Fruit fly (Drosophila melanogaster) whole organism, embryonic: Measurements from ENCODE around the gene P5CDh1.
A peak's percentile ranks its signal among the peaks of the same experiment; 100 is the strongest.

Experiments used
- Antp ChIP-seq: fragments of 200-800 bp; sonication (Bioruptor generic); optimal IDR thresholded peaks from 3 replicates; lab custom pipeline; 2016; ENCODE audit warnings: missing biosample characterization, missing genetic modification characterization
- Bdp1 ChIP-seq: fragments of 200-800 bp; sonication (Bioruptor generic); optimal IDR thresholded peaks from 3 replicates; lab custom pipeline; 2016; ENCODE audit warnings: missing biosample characterization, missing genetic modification characterization
- CG10431 ChIP-seq: fragments of 200-800 bp; sonication (Bioruptor generic); optimal IDR thresholded peaks from 3 replicates; lab custom pipeline; 2018; ENCODE audit warnings: missing biosample characterization, mild to moderate bottlenecking, missing genetic modification characterization
- CG11398 ChIP-seq: fragments of 200-800 bp; sonication (Bioruptor generic); optimal IDR thresholded peaks from 2 replicates; lab custom pipeline; 2016; ENCODE audit warnings: missing biosample characterization, missing genetic modification characterization
- CG11456 ChIP-seq: fragments of 200-800 bp; sonication (Bioruptor generic); IDR thresholded peaks from 3 replicates; pipeline ENCODE4 v1.3.6; 2022; ENCODE audit warnings: missing biosample characterization, missing genetic modification characterization
- CG12236 ChIP-seq: fragments of 200-800 bp; sonication (Bioruptor generic); optimal IDR thresholded peaks from 2 replicates; lab custom pipeline; 2016; ENCODE audit warnings: missing biosample characterization, missing genetic modification characterization
- CG12299 ChIP-seq: fragments of 200-800 bp; sonication (Bioruptor generic); optimal IDR thresholded peaks from 2 replicates; lab custom pipeline; 2018; ENCODE audit warnings: missing biosample characterization, mild to moderate bottlenecking, missing genetic modification characterization
- CG14667 ChIP-seq: fragments of 200-800 bp; sonication (Bioruptor generic); IDR thresholded peaks from 2 replicates; pipeline ENCODE4 v1.3.6; 2022; ENCODE audit warnings: missing biosample characterization, missing genetic modification characterization
- CG15011 ChIP-seq: fragments of 200-800 bp; sonication (Bioruptor generic); optimal IDR thresholded peaks from 3 replicates; lab custom pipeline; 2018; ENCODE audit warnings: missing biosample characterization, mild to moderate bottlenecking, missing genetic modification characterization
- CG16863 ChIP-seq: fragments of 200-800 bp; sonication (Bioruptor generic); optimal IDR thresholded peaks from 3 replicates; lab custom pipeline; 2016; ENCODE audit warnings: missing biosample characterization, missing genetic modification characterization
- CG31441 ChIP-seq: fragments of 200-800 bp; sonication (Bioruptor generic); IDR thresholded peaks from 2 replicates; pipeline ENCODE4 v1.3.6; 2022; ENCODE audit warnings: missing biosample characterization, missing genetic modification characterization
- CG32772 ChIP-seq: fragments of 200-800 bp; sonication (Bioruptor generic); IDR thresholded peaks from 2 replicates; pipeline ENCODE4 v1.3.6; 2022; ENCODE audit warnings: missing biosample characterization, missing genetic modification characterization
- CG34224 ChIP-seq: fragments of 200-800 bp; sonication (Bioruptor generic); IDR thresholded peaks from 3 replicates; pipeline ENCODE4 v1.3.6; 2022; ENCODE audit warnings: missing biosample characterization, missing genetic modification characterization; ENCODE audit not compliant: partially characterized antibody
- CG4424 ChIP-seq: fragments of 200-800 bp; sonication (Bioruptor generic); optimal IDR thresholded peaks from 3 replicates; lab custom pipeline; 2016; ENCODE audit warnings: missing biosample characterization, missing genetic modification characterization
- CG6254 ChIP-seq: fragments of 200-800 bp; sonication (Bioruptor generic); optimal IDR thresholded peaks from 3 replicates; lab custom pipeline; 2017; ENCODE audit warnings: mild to moderate bottlenecking, missing biosample characterization, missing genetic modification reagents, missing genetic modification characterization
- CG7928 ChIP-seq: fragments of 200-800 bp; sonication (Bioruptor generic); optimal IDR thresholded peaks from 2 replicates; lab custom pipeline; 2017; ENCODE audit warnings: missing biosample characterization, mild to moderate bottlenecking, missing genetic modification characterization
- CG7987 ChIP-seq: fragments of 200-800 bp; sonication (Bioruptor generic); optimal IDR thresholded peaks from 2 replicates; lab custom pipeline; 2018; ENCODE audit warnings: missing biosample characterization, mild to moderate bottlenecking, missing genetic modification characterization, moderate library complexity
- CHES-1-like ChIP-seq: fragments of 200-800 bp; sonication (Bioruptor generic); optimal IDR thresholded peaks from 2 replicates; lab custom pipeline; 2016; ENCODE audit warnings: missing biosample characterization, missing genetic modification characterization
- Camta ChIP-seq: fragments of 200-800 bp; sonication (Bioruptor generic); optimal IDR thresholded peaks from 2 replicates; lab custom pipeline; 2016; ENCODE audit warnings: missing biosample characterization, missing genetic modification characterization
- CrebB ChIP-seq: fragments of 200-800 bp; sonication (Bioruptor generic); optimal IDR thresholded peaks from 3 replicates; lab custom pipeline; 2018; ENCODE audit warnings: missing biosample characterization, mild to moderate bottlenecking, missing genetic modification characterization
- Doc2 ChIP-seq: fragments of 200-800 bp; sonication (Bioruptor generic); IDR thresholded peaks from 2 replicates; pipeline ENCODE4 v1.3.6; 2022; ENCODE audit warnings: missing biosample characterization, missing genetic modification characterization
- H2.0 ChIP-seq: fragments of 200-800 bp; sonication (Bioruptor generic); IDR thresholded peaks from 2 replicates; pipeline ENCODE4 v1.3.6; 2022; ENCODE audit warnings: missing biosample characterization, missing genetic modification characterization
- HmgD ChIP-seq: fragments of 200-800 bp; sonication (Bioruptor generic); optimal IDR thresholded peaks from 3 replicates; lab custom pipeline; 2016; ENCODE audit warnings: missing biosample characterization, missing genetic modification characterization
- Max ChIP-seq: fragments of 200-800 bp; sonication (Bioruptor generic); optimal IDR thresholded peaks from 2 replicates; lab custom pipeline; 2016; ENCODE audit warnings: missing biosample characterization, mild to moderate bottlenecking, missing genetic modification characterization
- Med ChIP-seq: fragments of 200-800 bp; sonication (Bioruptor generic); peaks from one replicate; lab custom pipeline; 2016; ENCODE audit warnings: missing biosample characterization, missing genetic modification characterization, mild to moderate bottlenecking, inconsistent platforms, moderate library complexity
- NfI ChIP-seq: fragments of 200-800 bp; sonication (Bioruptor generic); optimal IDR thresholded peaks from 3 replicates; lab custom pipeline; 2018; ENCODE audit warnings: missing biosample characterization, mild to moderate bottlenecking, missing genetic modification characterization, moderate library complexity
- Poxn ChIP-seq: fragments of 200-800 bp; sonication (Bioruptor generic); IDR thresholded peaks from 2 replicates; pipeline ENCODE4 v1.3.6; 2022; ENCODE audit warnings: missing biosample characterization, missing genetic modification characterization
- Sox100B ChIP-seq: fragments of 200-800 bp; sonication (Bioruptor generic); optimal IDR thresholded peaks from 3 replicates; lab custom pipeline; 2018; ENCODE audit warnings: missing biosample characterization, mild to moderate bottlenecking, missing genetic modification characterization
- Trl ChIP-seq, 3 experiments: fragments of >200 bp in 2 of 3; fragments of 200-800 bp in 1 of 3; sonication (Bioruptor generic) in 1 of 3; optimal IDR thresholded peaks; 2 replicates in 1 of 3; 3 replicates in 2 of 3; lab custom pipeline; 2016 to 2017; ENCODE audit warnings: missing biosample characterization in 1 of 3, missing genetic modification characterization in 1 of 3
- bbx ChIP-seq: fragments of 200-800 bp; sonication (Bioruptor generic); IDR thresholded peaks from 2 replicates; pipeline ENCODE4 v1.3.6; 2022; ENCODE audit warnings: missing biosample characterization, missing genetic modification characterization; ENCODE audit not compliant: partially characterized antibody
- btn ChIP-seq: fragments of 200-800 bp; sonication (Bioruptor generic); optimal IDR thresholded peaks from 2 replicates; lab custom pipeline; 2016; ENCODE audit warnings: missing biosample characterization, missing genetic modification characterization
- cwo ChIP-seq: fragments of 200-800 bp; sonication (Bioruptor generic); optimal IDR thresholded peaks from 3 replicates; lab custom pipeline; 2017; ENCODE audit warnings: missing biosample characterization, missing genetic modification characterization, mild to moderate bottlenecking, moderate library complexity, missing genetic modification reagents
- dmrt99B ChIP-seq: fragments of 200-800 bp; sonication (Bioruptor generic); optimal IDR thresholded peaks from 2 replicates; lab custom pipeline; 2018; ENCODE audit warnings: missing biosample characterization, mild to moderate bottlenecking, missing genetic modification characterization, moderate library complexity
- insv ChIP-seq, 2 experiments: fragments of 200-800 bp; sonication (Bioruptor generic); optimal IDR thresholded peaks; 3 replicates each; lab custom pipeline; 2016 to 2018; ENCODE audit warnings: missing biosample characterization in 2 of 2, missing genetic modification characterization in 2 of 2
- klu ChIP-seq: fragments of 200-800 bp; sonication (Bioruptor generic); IDR thresholded peaks from 2 replicates; pipeline ENCODE4 v1.3.6; 2022; ENCODE audit warnings: missing biosample characterization, missing genetic modification characterization
- lov ChIP-seq, 2 experiments: fragments of 200-800 bp in 1 of 2; fragments of >200 bp in 1 of 2; sonication (Bioruptor generic) in 1 of 2; IDR thresholded peaks in 1 of 2; optimal IDR thresholded peaks in 1 of 2; 2 replicates in 1 of 2; 3 replicates in 1 of 2; pipeline versions ENCODE4 v1.3.6 to Lab custom; 2017 to 2022; ENCODE audit warnings: missing biosample characterization in 1 of 2, missing genetic modification characterization in 1 of 2
- pfk ChIP-seq: fragments of 200-800 bp; sonication (Bioruptor generic); optimal IDR thresholded peaks from 2 replicates; lab custom pipeline; 2018; ENCODE audit warnings: missing biosample characterization, mild to moderate bottlenecking, missing genetic modification characterization, moderate library complexity
- phol ChIP-seq: fragments of 200-800 bp; sonication (Bioruptor generic); optimal IDR thresholded peaks from 3 replicates; lab custom pipeline; 2018; ENCODE audit warnings: missing biosample characterization, mild to moderate bottlenecking, missing genetic modification characterization, moderate library complexity
- salm ChIP-seq: fragments of 200-800 bp; sonication (Bioruptor generic); optimal IDR thresholded peaks from 2 replicates; lab custom pipeline; 2018; ENCODE audit warnings: missing biosample characterization, mild to moderate bottlenecking, missing genetic modification characterization
- sc ChIP-seq, 3 experiments: fragments of >200 bp in 2 of 3; fragments of 200-800 bp in 1 of 3; sonication (Bioruptor generic) in 1 of 3; optimal IDR thresholded peaks; 2 replicates in 2 of 3; 3 replicates in 1 of 3; lab custom pipeline; 2017; ENCODE audit warnings: mild to moderate bottlenecking in 1 of 3, missing biosample characterization in 1 of 3, missing genetic modification characterization in 1 of 3, missing genetic modification reagents in 1 of 3
- sens ChIP-seq: fragments of 200-800 bp; sonication (Bioruptor generic); peaks from one replicate; lab custom pipeline; 2016; ENCODE audit warnings: missing biosample characterization, missing genetic modification characterization
- slp2 ChIP-seq: fragments of 200-800 bp; sonication (Bioruptor generic); optimal IDR thresholded peaks from 2 replicates; lab custom pipeline; 2016; ENCODE audit warnings: missing biosample characterization, missing genetic modification characterization
- so ChIP-seq: fragments of 200-800 bp; sonication (Bioruptor generic); IDR thresholded peaks from 3 replicates; pipeline ENCODE4 v1.3.6; 2022; ENCODE audit warnings: missing biosample characterization, missing genetic modification characterization
- tin ChIP-seq: fragments of 200-800 bp; sonication (Bioruptor generic); optimal IDR thresholded peaks from 3 replicates; lab custom pipeline; 2016; ENCODE audit warnings: missing biosample characterization, missing genetic modification characterization
- trem ChIP-seq: fragments of 200-800 bp; optimal IDR thresholded peaks from 3 replicates; lab custom pipeline; 2019; ENCODE audit warnings: missing biosample characterization, mild to moderate bottlenecking, missing genetic modification characterization, moderate library complexity
- vvl ChIP-seq: fragments of 200-800 bp; sonication (Bioruptor generic); IDR thresholded peaks from 2 replicates; pipeline ENCODE4 v1.3.6; 2022; ENCODE audit warnings: missing biosample characterization, missing genetic modification characterization
- z ChIP-seq: fragments of 200-800 bp; sonication (Bioruptor generic); IDR thresholded peaks from 3 replicates; pipeline ENCODE4 v1.3.6; 2022; ENCODE audit warnings: missing biosample characterization, missing genetic modification characterization

The P5CDh1 gene

DNA sequence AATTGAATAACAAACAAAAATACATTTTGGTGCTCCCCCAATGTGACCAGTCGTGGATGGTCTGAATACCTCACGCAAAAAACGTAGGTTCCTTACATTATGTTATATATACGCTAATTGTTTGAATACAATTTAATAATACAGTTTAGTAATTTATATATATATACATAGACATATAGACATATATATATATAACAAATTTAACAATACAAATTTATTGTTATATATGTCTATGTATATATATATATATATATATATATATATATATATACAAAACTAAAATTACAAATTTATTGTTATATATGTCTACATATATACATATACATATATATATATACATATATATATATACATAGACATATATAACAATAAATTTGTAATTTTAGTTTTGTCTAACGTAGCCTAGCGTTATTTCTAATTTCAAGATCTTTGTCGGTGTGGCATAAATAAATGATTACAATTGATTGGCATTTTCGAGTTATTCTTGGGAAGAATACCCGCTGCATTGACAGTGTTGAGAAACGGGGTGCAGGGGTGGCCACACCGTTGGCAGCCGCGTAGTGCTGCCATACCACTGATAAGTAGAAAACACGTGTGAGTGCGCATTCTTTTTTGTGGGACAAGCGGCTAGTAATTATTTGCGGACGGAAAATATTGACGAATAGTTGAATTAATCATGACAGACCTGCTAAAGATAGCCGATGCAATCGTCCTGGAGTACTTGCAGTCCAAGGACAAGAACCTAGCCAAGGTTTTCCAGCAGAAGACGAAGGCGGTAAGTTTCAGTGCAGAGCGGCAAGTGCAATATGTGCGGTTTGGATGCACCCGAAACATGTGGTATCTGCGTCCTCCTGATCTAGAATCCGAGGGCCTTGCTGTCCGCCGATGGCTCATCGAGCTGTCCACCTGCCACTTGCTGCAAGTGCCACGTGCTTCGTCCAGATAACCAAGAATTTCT lies 8.7 kb downstream of the P5CDh1 start, which contains the start of the genes CG7148 and Nopp140 (continued):
- TF ChIP-seq CG7928, result peak; percentile 30
- TF ChIP-seq sc (optimal IDR thresholded peaks at IDR 0.05; lab: Kevin White, UChicago), result no peak
- TF ChIP-seq sc (GFP tag; optimal IDR thresholded peaks at IDR 0.05; lab: Kevin White, UChicago), result no peak
- peak; percentile 32 for TF ChIP-seq CG11398
- TF ChIP-seq CG16863 (GFP tag; lab: Kevin White, UChicago), result no peak
- 0 out of 3 replicates have a peak, but pooled peaks have one; percentile 55 for TF ChIP-seq so (GFP tag; lab: Robert Waterston, UW)
- peak; percentile 59 for TF ChIP-seq CHES-1-like (GFP tag; lab: Kevin White, UChicago)
- peak; percentile 52 for TF ChIP-seq CG4424
- TF ChIP-seq salm (tag; lab: Kevin White, UChicago), result no peak
- peak; percentile 75 for TF ChIP-seq Antp (GFP tag; lab: Kevin White, UChicago)
- TF ChIP-seq klu, result peak; percentile 44; the same call in 1 of the 2 replicates
- TF ChIP-seq bbx, result peak; percentile 49
- no peak for TF ChIP-seq btn (GFP tag; lab: Kevin White, UChicago)
- peak; percentile 8 for TF ChIP-seq Camta
- peak; percentile 35 for TF ChIP-seq CG6254 (GFP tag; lab: Kevin White, UChicago)
- TF ChIP-seq z (GFP tag; lab: Robert Waterston, UW), result no peak
- TF ChIP-seq CG15011 (GFP tag; lab: Kevin White, UChicago), result no peak
- no peak for TF ChIP-seq CG10431 (GFP tag; lab: Kevin White, UChicago)
- peak in 1 of 2 experiments; percentile 51 for TF ChIP-seq insv (GFP tag; optimal IDR thresholded peaks at IDR 0.05; lab: Kevin White, UChicago)
- TF ChIP-seq CG12236, result no peak
- TF ChIP-seq CrebB (tag; lab: Kevin White, UChicago), result peak; percentile 47
- TF ChIP-seq phol (tag; lab: Kevin White, UChicago), result peak; percentile 59
- TF ChIP-seq vvl (GFP tag; lab: Robert Waterston, UW), result peak; percentile 74
- peak; percentile 32; the same call in 1 of the 3 replicates for TF ChIP-seq CG34224 (GFP tag; lab: Robert Waterston, UW)
- TF ChIP-seq H2.0 (GFP tag; lab: Robert Waterston, UW), result peak; percentile 74
- TF ChIP-seq CG7987, result peak; percentile 77
- no peak for TF ChIP-seq Poxn (GFP tag; lab: Robert Waterston, UW)
- TF ChIP-seq CG32772 (GFP tag; lab: Robert Waterston, UW), result peak; percentile 24; the same call in 1 of the 2 replicates
- TF ChIP-seq CG12299 (tag; lab: Kevin White, UChicago), result no peak
- TF ChIP-seq Med (GFP tag; lab: Kevin White, UChicago), result peak; percentile 95
- peak; percentile 61 for TF ChIP-seq CG31441 (GFP tag; lab: Robert Waterston, UW)
- TF ChIP-seq CG14667 (GFP tag; lab: Robert Waterston, UW), result peak; percentile 52
- TF ChIP-seq cwo (GFP tag; lab: Kevin White, UChicago), result peak; percentile 78
- peak; percentile 76 for TF ChIP-seq HmgD (GFP tag; lab: Kevin White, UChicago)
- peak; percentile 81 for TF ChIP-seq trem (tag; lab: Kevin White, UChicago)
- TF ChIP-seq Bdp1, result peak; percentile 50
- TF ChIP-seq slp2 (GFP tag; lab: Kevin White, UChicago), result peak; percentile 10
- no peak for TF ChIP-seq Doc2 (GFP tag; lab: Robert Waterston, UW)
- TF ChIP-seq pfk (GFP tag; lab: Kevin White, UChicago), result peak; percentile 34
- peak; percentile 79 for TF ChIP-seq CG11456 (GFP tag; lab: Robert Waterston, UW)
- TF ChIP-seq Max, result peak; percentile 97
- no peak for TF ChIP-seq dmrt99B (tag; lab: Kevin White, UChicago)
- no peak for TF ChIP-seq lov (optimal IDR thresholded peaks at IDR 0.05; lab: Kevin White, UChicago)
- peak; percentile 54; the same call in 1 of the 3 replicates for TF ChIP-seq lov (GFP tag; IDR thresholded peaks at IDR 0.05; lab: Robert Waterston, UW)
- TF ChIP-seq sens (GFP tag; lab: Kevin White, UChicago), result peak; percentile 84
- no peak for TF ChIP-seq Trl (optimal IDR thresholded peaks at IDR 0.05; lab: Kevin White, UChicago)
- TF ChIP-seq Trl (GFP tag; optimal IDR thresholded peaks at IDR 0.05; lab: Kevin White, UChicago), result peak; percentile 70
- TF ChIP-seq Sox100B, result peak; percentile 3
- TF ChIP-seq tin (GFP tag; lab: Kevin White, UChicago), result peak; percentile 71
- peak; percentile 81 for TF ChIP-seq NfI (GFP tag; lab: Kevin White, UChicago)
